Worm (Caenorhabditis elegans): ENCODE results near the gene Y62E10A.23.

Gene Y62E10A.23

DNA sequence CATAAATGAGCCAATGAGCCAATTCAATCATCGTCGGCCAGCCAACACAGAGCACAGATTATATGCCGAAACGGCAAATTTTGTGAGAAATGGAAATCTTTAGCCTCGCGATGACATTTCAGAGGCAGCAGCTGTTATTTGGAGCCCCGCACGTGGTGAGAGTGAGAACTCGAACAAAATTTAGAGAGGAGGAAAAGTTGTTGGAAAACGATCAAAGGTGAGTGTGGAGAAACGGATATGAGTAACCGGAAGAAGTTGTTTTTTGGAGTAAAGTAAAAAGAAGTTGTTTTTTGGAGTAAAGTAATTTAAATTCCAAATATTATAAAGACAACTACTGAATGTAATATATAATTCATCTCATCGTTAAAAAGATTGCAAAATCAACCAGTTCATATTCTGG is 12.6 kb downstream of the Y62E10A.23 start, which contains the start of gene Y62E10A.13:
Gene Y62E10A.13 (minus strand): TSS at position 326 of the 400 bp plus-strand sequence.
- no peak for TF ChIP-seq lin-26 (GFP tag; IDR thresholded peaks at IDR 0.05)
- no peak for TF ChIP-seq tbx-9 (tag; optimal IDR thresholded peaks at IDR 0.05; ENCODE audit: borderline replicate concordance)
- TF ChIP-seq snpc-1.3 (tag; optimal IDR thresholded peaks at IDR 0.05; ENCODE audit: insufficient read depth): peak; percentile 42
- TF ChIP-seq gei-17 (GFP tag; optimal IDR thresholded peaks at IDR 0.05): no peak
- peak; percentile 24 for TF ChIP-seq snpc-3.4 (tag; optimal IDR thresholded peaks at IDR 0.05)
- no peak for TF ChIP-seq somi-1 (GFP tag; optimal IDR thresholded peaks at IDR 0.05)
- peak; percentile 53 for TF ChIP-seq F10E7.11 (tag; optimal IDR thresholded peaks at IDR 0.05)
- peak; percentile 84; the same call in 1 of the 2 replicates for TF ChIP-seq cebp-2 (GFP tag; IDR thresholded peaks at IDR 0.05)
- TF ChIP-seq B0336.3 (GFP tag; IDR thresholded peaks at IDR 0.05): peak; percentile 61; the same call in 1 of the 2 replicates
- TF ChIP-seq sea-2 (GFP tag; IDR thresholded peaks at IDR 0.05): no peak
- peak; percentile 46 for TF ChIP-seq F49E8.2 (tag; optimal IDR thresholded peaks at IDR 0.05; ENCODE audit: insufficient read depth)
- TF ChIP-seq Y53G8AR.9 (GFP tag; conservative IDR thresholded peaks at IDR 0.05): peak; percentile 43; the same call in 1 of the 2 replicates
- TF ChIP-seq nfya-1 (tag; optimal IDR thresholded peaks at IDR 0.05; ENCODE audit: borderline replicate concordance, insufficient read depth): no peak
- 0 out of 2 replicates have a peak, but pooled peaks have one; percentile 34 for TF ChIP-seq bed-1 (GFP tag; IDR thresholded peaks at IDR 0.05)
- 0 out of 2 replicates have a peak, but pooled peaks have one; percentile 20 for TF ChIP-seq rcor-1 (GFP tag; IDR thresholded peaks at IDR 0.05)
- peak; percentile 22 for TF ChIP-seq atf-7 (tag; optimal IDR thresholded peaks at IDR 0.05)
- peak; percentile 51 for TF ChIP-seq hrde-1 (tag; optimal IDR thresholded peaks at IDR 0.05; ENCODE audit: borderline replicate concordance)
- TF ChIP-seq mcd-1 (GFP tag; IDR thresholded peaks at IDR 0.05): no peak
- no peak for TF ChIP-seq rpc-1 (optimal IDR thresholded peaks at IDR 0.05)
- no peak for TF ChIP-seq rpc-1 (tag; optimal IDR thresholded peaks at IDR 0.05)
- peak; percentile 50 for TF ChIP-seq chd-7 (tag; optimal IDR thresholded peaks at IDR 0.05)
- TF ChIP-seq snpc-4 (GFP tag; optimal IDR thresholded peaks at IDR 0.05): no peak
- TF ChIP-seq snpc-4 (tag; optimal IDR thresholded peaks at IDR 0.05): peak in 2 of 4 experiments; percentile 8 to 62
- no peak for TF ChIP-seq egrh-3 (GFP tag; IDR thresholded peaks at IDR 0.05)
- TF ChIP-seq lin-54 (GFP tag; optimal IDR thresholded peaks at IDR 0.05): peak; percentile 25
- TF ChIP-seq tlf-1 (GFP tag; optimal IDR thresholded peaks at IDR 0.05): peak; percentile 42
- TF ChIP-seq T26A5.8 (tag; optimal IDR thresholded peaks at IDR 0.05): peak; percentile 67
- TF ChIP-seq hsf-1 (GFP tag; IDR thresholded peaks at IDR 0.05): peak; percentile 63; the same call in 1 of the 2 replicates
- peak; percentile 49 for TF ChIP-seq unc-130 (GFP tag; optimal IDR thresholded peaks at IDR 0.05)
- no peak for TF ChIP-seq akir-1 (GFP tag; optimal IDR thresholded peaks at IDR 0.05)
- TF ChIP-seq snpc-1.1 (tag; optimal IDR thresholded peaks at IDR 0.05; ENCODE audit: insufficient read depth): peak; percentile 14
- TF ChIP-seq ceh-40 (GFP tag; IDR thresholded peaks at IDR 0.05): no peak
- no peak for TF ChIP-seq nhr-27 (tag; optimal IDR thresholded peaks at IDR 0.05)
- peak; percentile 39 for TF ChIP-seq ceh-79 (tag; optimal IDR thresholded peaks at IDR 0.05)
- TF ChIP-seq attf-6 (GFP tag; IDR thresholded peaks at IDR 0.05): peak; percentile 41; the same call in 1 of the 2 replicates
- peak; percentile 25 for TF ChIP-seq dpff-1 (tag; optimal IDR thresholded peaks at IDR 0.05)
- no peak for TF ChIP-seq ztf-25 (GFP tag; IDR thresholded peaks at IDR 0.05)
- TF ChIP-seq F37B4.10 (GFP tag; IDR thresholded peaks at IDR 0.05): no peak
- no peak for TF ChIP-seq fkh-3 (tag; optimal IDR thresholded peaks at IDR 0.05)
- peak; percentile 64 for TF ChIP-seq madf-6 (GFP tag; IDR thresholded peaks at IDR 0.05)
- no peak for TF ChIP-seq C06A6.2 (GFP tag; conservative IDR thresholded peaks at IDR 0.05)
- TF ChIP-seq lin-40 (tag; optimal IDR thresholded peaks at IDR 0.05): no peak
- no peak for TF ChIP-seq B0261.1 (tag; optimal IDR thresholded peaks at IDR 0.05)
- TF ChIP-seq lsl-1 (GFP tag; optimal IDR thresholded peaks at IDR 0.05): peak; percentile 28
- TF ChIP-seq repo-1 (tag; optimal IDR thresholded peaks at IDR 0.05): peak; percentile 4
- TF ChIP-seq madf-3 (GFP tag; IDR thresholded peaks at IDR 0.05): 0 out of 2 replicates have a peak, but pooled peaks have one; percentile 7

Measured in whole organism, young adult.